Fruit fly (Drosophila melanogaster) whole organism, embryonic: ENCODE measurements around the gene CG17780.

ENCODE experiments used
- CG13424 ChIP-seq: fragments of 200-800 bp; sonication (Bioruptor generic); optimal IDR thresholded peaks from 2 replicates; lab custom pipeline; 2019; ENCODE audit warnings: missing biosample characterization, mild to moderate bottlenecking, missing genetic modification characterization, moderate library complexity
- ro ChIP-seq: fragments of 200-800 bp; sonication (Bioruptor generic); IDR thresholded peaks from 2 replicates; pipeline ENCODE4 v1.3.6; 2022; ENCODE audit warnings: missing biosample characterization, missing genetic modification characterization
- row ChIP-seq: fragments of 200-800 bp; sonication (Bioruptor generic); IDR thresholded peaks from 3 replicates; pipeline ENCODE4 v1.3.6; 2022; ENCODE audit warnings: missing biosample characterization, missing genetic modification characterization

dm6 chr3R:24375561-24375960 lies 9.3 kb downstream of the CG17780 start, which contains the start of gene CG17781:
- TF ChIP-seq row (no peak), CG13424 (tag; lab: Kevin White, UChicago) (no peak), ro (no peak)
